Fruit fly (Drosophila melanogaster) whole organism, wandering third instar larva: ENCODE data around the gene CG33252.

Source experiments
- Dfd ChIP-seq: fragments of >200 bp; optimal IDR thresholded peaks from 2 replicates; lab custom pipeline; 2017; ENCODE audit warnings: missing biosample characterization, missing genetic modification characterization
- Dif ChIP-seq: fragments of 200-275, 200-300 bp; sonication (Bioruptor generic); optimal IDR thresholded peaks from 2 replicates; lab custom pipeline; 2018; ENCODE audit warnings: missing biosample characterization, missing genetic modification characterization; ENCODE audit not compliant: partially characterized antibody
- Hnf4 ChIP-seq: fragments of 200-800 bp; sonication (Bioruptor generic); optimal IDR thresholded peaks from 2 replicates; lab custom pipeline; 2016; ENCODE audit warnings: missing biosample characterization, mild to moderate bottlenecking, missing genetic modification characterization
- Myc ChIP-seq: fragments of >200 bp; optimal IDR thresholded peaks from 2 replicates; lab custom pipeline; 2017
- N ChIP-seq: fragments of >200 bp; optimal IDR thresholded peaks from 2 replicates; lab custom pipeline; 2018; ENCODE audit warnings: missing biosample characterization, missing external identifiers, missing genetic modification characterization
- Sp1 ChIP-seq: fragments of 200-800 bp; sonication (Bioruptor generic); optimal IDR thresholded peaks from 3 replicates; lab custom pipeline; 2019; ENCODE audit warnings: missing biosample characterization, mild to moderate bottlenecking, missing genetic modification characterization, moderate library complexity
- Vsx2 ChIP-seq: fragments of 200-300, 225-300 bp; sonication (Bioruptor generic); optimal IDR thresholded peaks from 2 replicates; lab custom pipeline; 2018; ENCODE audit warnings: missing biosample characterization, missing genetic modification characterization; ENCODE audit not compliant: partially characterized antibody
- br ChIP-seq: fragments of 200-800 bp; sonication (Bioruptor generic); optimal IDR thresholded peaks from 2 replicates; lab custom pipeline; 2016; ENCODE audit warnings: missing biosample characterization, missing genetic modification characterization
- h ChIP-seq: fragments of 200-800 bp; sonication (Bioruptor generic); optimal IDR thresholded peaks from 3 replicates; lab custom pipeline; 2016; ENCODE audit warnings: missing biosample characterization, mild to moderate bottlenecking, missing genetic modification characterization
- psq ChIP-seq: fragments of 200-800 bp; sonication (Bioruptor generic); optimal IDR thresholded peaks from 3 replicates; lab custom pipeline; 2017; ENCODE audit warnings: missing biosample characterization, mild to moderate bottlenecking, missing genetic modification characterization, moderate library complexity
- woc ChIP-seq: sonication (Bioruptor generic); optimal IDR thresholded peaks from 2 replicates; lab custom pipeline; 2016; ENCODE audit warnings: missing biosample characterization, mild to moderate bottlenecking, missing genetic modification characterization

dm6 chrX:16918767-16919336 lies 21.9 kb upstream of the CG33252 start:
- TF ChIP-seq N (GFP tag; lab: Kevin White, UChicago): no peak
- TF ChIP-seq br (GFP tag; lab: Kevin White, UChicago): no peak
- TF ChIP-seq Dfd (GFP tag; lab: Kevin White, UChicago): no peak
- no peak for TF ChIP-seq Myc (lab: Kevin White, UChicago)
- TF ChIP-seq Vsx2 (GFP tag; lab: Kevin White, UChicago): no peak
- no peak for TF ChIP-seq h (GFP tag; lab: Kevin White, UChicago)
- peak; percentile 28 for TF ChIP-seq Sp1
- TF ChIP-seq woc (GFP tag; lab: Kevin White, UChicago): no peak
- TF ChIP-seq psq (GFP tag; lab: Kevin White, UChicago): no peak
- no peak for TF ChIP-seq Dif (GFP tag; lab: Kevin White, UChicago)
- TF ChIP-seq Hnf4: no peak
